Worm (Caenorhabditis elegans): ENCODE data around the gene moc-3.

The moc-3 gene

DNA sequence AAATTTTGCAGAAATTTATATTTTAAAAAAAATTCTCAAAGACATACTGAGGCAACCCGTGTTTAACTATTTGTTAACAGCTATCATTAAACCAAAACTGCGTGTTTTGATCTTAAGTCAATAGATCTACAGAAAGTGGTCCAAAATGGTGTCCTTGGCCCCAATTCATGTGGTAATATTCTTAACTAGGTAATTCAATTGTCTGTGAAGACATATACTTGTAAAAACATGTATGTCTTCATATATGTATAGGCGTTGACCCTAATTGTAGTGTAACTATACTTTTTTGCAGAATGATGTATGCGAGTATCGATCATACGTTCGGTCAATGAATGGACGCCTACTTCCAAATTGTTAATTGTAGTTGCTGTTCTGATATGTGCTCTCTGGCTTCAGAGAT is 39.3 kb downstream of the moc-3 start, which contains the start of gene C07G1.15:
C07G1.15 (plus strand) TSS at position 301 of the 400 bp plus-strand sequence.
- no peak for TF ChIP-seq hmg-4 (GFP tag; optimal IDR thresholded peaks at IDR 0.05)

DNA sequence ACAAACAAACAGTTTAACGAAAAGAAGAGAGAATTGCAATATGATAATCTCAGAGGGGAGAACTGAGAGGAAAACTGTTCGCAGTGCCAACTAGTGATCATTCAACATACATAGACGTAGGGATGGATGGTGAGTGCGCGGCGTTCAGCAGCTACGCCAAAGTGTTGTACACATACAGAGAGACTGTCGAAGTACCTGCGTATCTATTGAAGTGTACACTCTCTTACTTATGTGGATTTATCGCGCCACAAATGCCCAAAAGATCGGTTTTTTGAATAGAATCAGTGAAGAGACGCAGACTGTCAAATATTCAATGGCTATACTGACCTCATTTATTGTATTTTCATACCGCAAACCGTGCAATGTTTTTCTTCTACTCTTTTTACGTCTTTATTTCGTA is 39.9 kb downstream of the moc-3 start:
- no peak for TF ChIP-seq scrt-1 (GFP tag; IDR thresholded peaks at IDR 0.05)
- no peak for TF ChIP-seq ceh-13 (GFP tag; optimal IDR thresholded peaks at IDR 0.05)
- TF ChIP-seq B0310.2 (tag; optimal IDR thresholded peaks at IDR 0.05): no peak

ce11 chrIV:8171376-8171775 is 41.0 kb downstream of the moc-3 start:
- TF ChIP-seq hnd-1 (tag; optimal IDR thresholded peaks at IDR 0.05) (no peak), aly-1 (tag; optimal IDR thresholded peaks at IDR 0.05) (no peak), sea-1 (GFP tag; conservative IDR thresholded peaks at IDR 0.05) (no peak), ama-1 (optimal IDR thresholded peaks at IDR 0.05) (no peak), hmbx-1 (tag; optimal IDR thresholded peaks at IDR 0.05) (no peak), ceh-36 (tag; optimal IDR thresholded peaks at IDR 0.05) (no peak), ets-7 (tag; optimal IDR thresholded peaks at IDR 0.05) (no peak), F13C5.2 (tag; optimal IDR thresholded peaks at IDR 0.05) (no peak), tbx-37 (GFP tag; conservative IDR thresholded peaks at IDR 0.05) (no peak), hmg-4 (GFP tag; optimal IDR thresholded peaks at IDR 0.05) (no peak), pes-1 (GFP tag; IDR thresholded peaks at IDR 0.05) (no peak), flt-1 (GFP tag; IDR thresholded peaks at IDR 0.05) (no peak), tra-4 (tag; optimal IDR thresholded peaks at IDR 0.05) (no peak), tbx-11 (GFP tag; IDR thresholded peaks at IDR 0.05) (no peak), scrt-1 (GFP tag; IDR thresholded peaks at IDR 0.05) (no peak), ceh-13 (GFP tag; optimal IDR thresholded peaks at IDR 0.05) (no peak), B0310.2 (tag; optimal IDR thresholded peaks at IDR 0.05) (no peak)

DNA sequence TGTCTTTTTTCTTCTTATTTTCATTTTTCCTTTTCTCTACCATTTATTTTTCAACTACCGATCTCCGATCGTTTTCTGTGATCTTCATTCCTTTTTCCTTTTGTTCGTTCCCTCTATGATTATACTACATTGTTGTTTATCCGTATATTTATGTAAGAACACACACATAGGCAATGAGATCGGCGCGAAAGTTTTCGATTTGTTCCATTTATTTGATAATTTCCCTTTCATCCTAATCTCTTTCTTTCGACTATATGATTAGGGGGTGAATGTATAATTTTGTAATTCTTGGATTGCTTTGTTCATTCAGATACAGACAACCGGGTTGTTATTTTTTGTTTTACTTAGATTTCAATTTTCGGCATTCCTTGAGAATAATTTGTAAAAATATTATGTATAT is 43.2 kb downstream of the moc-3 start:
- TF ChIP-seq scrt-1 (GFP tag; IDR thresholded peaks at IDR 0.05) (no peak), flt-1 (GFP tag; IDR thresholded peaks at IDR 0.05) (no peak)

- TF ChIP-seq tbx-11 (GFP tag; IDR thresholded peaks at IDR 0.05) (no peak), ets-7 (tag; optimal IDR thresholded peaks at IDR 0.05) (no peak), hnd-1 (tag; optimal IDR thresholded peaks at IDR 0.05) (no peak), F13C5.2 (tag; optimal IDR thresholded peaks at IDR 0.05) (no peak), tra-4 (tag; optimal IDR thresholded peaks at IDR 0.05) (no peak), ama-1 (optimal IDR thresholded peaks at IDR 0.05) (no peak), ceh-13 (GFP tag; optimal IDR thresholded peaks at IDR 0.05) (no peak), pes-1 (GFP tag; IDR thresholded peaks at IDR 0.05) (no peak), hmbx-1 (tag; optimal IDR thresholded peaks at IDR 0.05) (no peak), B0310.2 (tag; optimal IDR thresholded peaks at IDR 0.05) (no peak), sea-1 (GFP tag; conservative IDR thresholded peaks at IDR 0.05) (no peak), aly-1 (tag; optimal IDR thresholded peaks at IDR 0.05) (no peak), hmg-4 (GFP tag; optimal IDR thresholded peaks at IDR 0.05) (no peak), ceh-36 (tag; optimal IDR thresholded peaks at IDR 0.05) (no peak), scrt-1 (GFP tag; IDR thresholded peaks at IDR 0.05) (no peak), tbx-37 (GFP tag; conservative IDR thresholded peaks at IDR 0.05) (no peak), flt-1 (GFP tag; IDR thresholded peaks at IDR 0.05) (no peak)
Measured at ce11 chrIV:8174792-8175191, 44.4 kb downstream of the moc-3 start.

- TF ChIP-seq tbx-11 (GFP tag; IDR thresholded peaks at IDR 0.05) (no peak), tra-4 (tag; optimal IDR thresholded peaks at IDR 0.05) (no peak), hmg-4 (GFP tag; optimal IDR thresholded peaks at IDR 0.05) (no peak), hnd-1 (tag; optimal IDR thresholded peaks at IDR 0.05) (no peak), scrt-1 (GFP tag; IDR thresholded peaks at IDR 0.05) (no peak), hmbx-1 (tag; optimal IDR thresholded peaks at IDR 0.05) (no peak), aly-1 (tag; optimal IDR thresholded peaks at IDR 0.05) (no peak), ama-1 (optimal IDR thresholded peaks at IDR 0.05) (no peak), ceh-13 (GFP tag; optimal IDR thresholded peaks at IDR 0.05) (no peak), B0310.2 (tag; optimal IDR thresholded peaks at IDR 0.05) (no peak), F13C5.2 (tag; optimal IDR thresholded peaks at IDR 0.05) (no peak), flt-1 (GFP tag; IDR thresholded peaks at IDR 0.05) (no peak), ceh-36 (tag; optimal IDR thresholded peaks at IDR 0.05) (no peak), sea-1 (GFP tag; conservative IDR thresholded peaks at IDR 0.05) (no peak), pes-1 (GFP tag; IDR thresholded peaks at IDR 0.05) (no peak), tbx-37 (GFP tag; conservative IDR thresholded peaks at IDR 0.05) (no peak), ets-7 (tag; optimal IDR thresholded peaks at IDR 0.05) (no peak)
Measured at ce11 chrIV:8175686-8176532, 45.5 kb downstream of the moc-3 start, which contains the start of gene pct-1. TSS of gene pct-1 (plus strand) at chrIV:8176482.

DNA sequence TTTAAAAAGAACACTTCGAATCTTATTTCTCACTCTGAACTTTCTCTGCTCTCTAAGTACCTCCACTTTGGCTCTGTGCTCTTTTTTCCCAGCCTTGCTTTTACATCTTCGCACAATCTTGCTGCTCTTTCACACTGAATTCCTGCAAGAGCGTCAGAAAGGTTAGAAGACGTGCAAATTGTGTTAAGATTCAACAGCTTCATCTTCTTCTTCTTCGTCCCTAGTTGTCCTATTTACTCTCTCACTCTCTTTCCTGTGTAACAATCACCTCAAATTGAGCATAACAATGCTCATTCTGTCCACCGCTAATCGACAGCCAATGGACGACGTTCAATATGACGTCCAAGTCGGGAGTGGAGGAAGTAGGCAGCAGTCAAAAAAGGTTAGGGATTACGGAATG is 51.0 kb downstream of the moc-3 start:
- TF ChIP-seq flt-1 (GFP tag; IDR thresholded peaks at IDR 0.05): no peak
- no peak for TF ChIP-seq pes-1 (GFP tag; IDR thresholded peaks at IDR 0.05)
- no peak for TF ChIP-seq hmg-4 (GFP tag; optimal IDR thresholded peaks at IDR 0.05)
- TF ChIP-seq B0310.2 (tag; optimal IDR thresholded peaks at IDR 0.05): no peak
- no peak for TF ChIP-seq tbx-11 (GFP tag; IDR thresholded peaks at IDR 0.05)
- no peak for TF ChIP-seq hmbx-1 (tag; optimal IDR thresholded peaks at IDR 0.05)
- TF ChIP-seq sea-1 (GFP tag; conservative IDR thresholded peaks at IDR 0.05): no peak
- TF ChIP-seq tbx-37 (GFP tag; conservative IDR thresholded peaks at IDR 0.05): no peak
- TF ChIP-seq ets-7 (tag; optimal IDR thresholded peaks at IDR 0.05): no peak
